Fruit fly (Drosophila melanogaster) whole organism, embryonic: ENCODE measurements around the gene mop.
A peak's percentile ranks its signal among the peaks of the same experiment; 100 is the strongest.

ENCODE experiments used
- Abd-B ChIP-seq: fragments of 200-800 bp; sonication (Bioruptor generic); optimal IDR thresholded peaks from 2 replicates; lab custom pipeline; 2018; ENCODE audit warnings: missing biosample characterization, mild to moderate bottlenecking, missing genetic modification characterization, moderate library complexity
- Atf-2 ChIP-seq: fragments of 200-800 bp; sonication (Bioruptor generic); optimal IDR thresholded peaks from 2 replicates; lab custom pipeline; 2016; ENCODE audit warnings: missing biosample characterization, missing genetic modification characterization
- BtbVII ChIP-seq: fragments of 200-800 bp; sonication (Bioruptor generic); optimal IDR thresholded peaks from 3 replicates; lab custom pipeline; 2017; ENCODE audit warnings: missing biosample characterization, mild to moderate bottlenecking, missing genetic modification characterization
- CG11398 ChIP-seq: fragments of 200-800 bp; sonication (Bioruptor generic); optimal IDR thresholded peaks from 2 replicates; lab custom pipeline; 2016; ENCODE audit warnings: missing biosample characterization, missing genetic modification characterization
- CG13424 ChIP-seq: fragments of 200-800 bp; sonication (Bioruptor generic); optimal IDR thresholded peaks from 2 replicates; lab custom pipeline; 2019; ENCODE audit warnings: missing biosample characterization, mild to moderate bottlenecking, missing genetic modification characterization, moderate library complexity
- CG14050 ChIP-seq: fragments of 200-800 bp; sonication (Bioruptor generic); IDR thresholded peaks from 3 replicates; pipeline ENCODE4 v1.3.6; 2022; ENCODE audit warnings: missing biosample characterization, missing genetic modification characterization
- CG15696 ChIP-seq: fragments of 200-800 bp; sonication (Bioruptor generic); optimal IDR thresholded peaks from 2 replicates; lab custom pipeline; 2019; ENCODE audit warnings: missing biosample characterization, mild to moderate bottlenecking, missing genetic modification characterization, moderate library complexity
- CG16815 ChIP-seq: fragments of 200-800 bp; sonication (Bioruptor generic); optimal IDR thresholded peaks from 3 replicates; lab custom pipeline; 2017; ENCODE audit warnings: missing biosample characterization, mild to moderate bottlenecking, missing genetic modification characterization
- CG17328 ChIP-seq: fragments of 200-800 bp; sonication (Bioruptor generic); IDR thresholded peaks from 2 replicates; pipeline ENCODE4 v1.3.6; 2022; ENCODE audit warnings: missing biosample characterization, missing genetic modification characterization
- CG18011 ChIP-seq: fragments of 200-800 bp; sonication (Bioruptor generic); optimal IDR thresholded peaks from 2 replicates; lab custom pipeline; 2017; ENCODE audit warnings: missing biosample characterization, missing genetic modification characterization, mild to moderate bottlenecking, moderate library complexity, missing genotype
- CG2129 ChIP-seq: fragments of 200-800 bp; sonication (Bioruptor generic); IDR thresholded peaks from 2 replicates; pipeline ENCODE4 v1.3.6; 2022; ENCODE audit warnings: missing biosample characterization, missing genetic modification characterization; ENCODE audit not compliant: partially characterized antibody
- CG30020 ChIP-seq: fragments of 200-800 bp; optimal IDR thresholded peaks from 2 replicates; lab custom pipeline; 2019; ENCODE audit warnings: missing biosample characterization, mild to moderate bottlenecking, missing genetic modification characterization, moderate library complexity
- CG4360 ChIP-seq: fragments of 200-800 bp; sonication (Bioruptor generic); IDR thresholded peaks from 2 replicates; pipeline ENCODE4 v1.3.6; 2022; ENCODE audit warnings: missing biosample characterization, missing genetic modification characterization
- CG4854 ChIP-seq: fragments of 200-800 bp; sonication (Bioruptor generic); optimal IDR thresholded peaks from 2 replicates; lab custom pipeline; 2016; ENCODE audit warnings: missing biosample characterization, missing genetic modification characterization, inconsistent platforms
- CG5245 ChIP-seq: fragments of 200-800 bp; sonication (Bioruptor generic); optimal IDR thresholded peaks from 3 replicates; lab custom pipeline; 2016; ENCODE audit warnings: missing biosample characterization, missing genetic modification characterization
- CG7372 ChIP-seq: fragments of 200-800 bp; sonication (Bioruptor generic); IDR thresholded peaks from 2 replicates; pipeline ENCODE4 v1.3.6; 2022; ENCODE audit warnings: missing biosample characterization, missing genetic modification characterization
- CG7745 ChIP-seq: fragments of 200-800 bp; sonication (Bioruptor generic); optimal IDR thresholded peaks from 2 replicates; lab custom pipeline; 2018; ENCODE audit warnings: missing biosample characterization, mild to moderate bottlenecking, missing genetic modification characterization, moderate library complexity
- CG9727 ChIP-seq: fragments of 200-800 bp; sonication (Bioruptor generic); optimal IDR thresholded peaks from 3 replicates; lab custom pipeline; 2017; ENCODE audit warnings: missing biosample characterization, mild to moderate bottlenecking, missing genetic modification characterization
- Dip3 ChIP-seq: fragments of 200-800 bp; sonication (Bioruptor generic); optimal IDR thresholded peaks from 3 replicates; lab custom pipeline; 2016; ENCODE audit warnings: missing biosample characterization, missing genetic modification characterization
- Dp ChIP-seq: fragments of 200-800 bp; sonication (Bioruptor generic); optimal IDR thresholded peaks from 2 replicates; lab custom pipeline; 2018; ENCODE audit warnings: missing biosample characterization, mild to moderate bottlenecking, missing genetic modification characterization, moderate library complexity
- Meics ChIP-seq: fragments of 200-800 bp; sonication (Bioruptor generic); optimal IDR thresholded peaks from 2 replicates; lab custom pipeline; 2017; ENCODE audit warnings: missing biosample characterization, mild to moderate bottlenecking, missing genetic modification characterization
- NK7.1 ChIP-seq: fragments of 200-800 bp; sonication (Bioruptor generic); optimal IDR thresholded peaks from 3 replicates; lab custom pipeline; 2016; ENCODE audit warnings: missing biosample characterization, missing genetic modification characterization
- Rfx ChIP-seq: fragments of 200-800 bp; sonication (Bioruptor generic); IDR thresholded peaks from 2 replicates; pipeline ENCODE4 v1.3.6; 2022; ENCODE audit warnings: missing biosample characterization, missing genetic modification characterization
- Rx ChIP-seq: fragments of 200-800 bp; sonication (Bioruptor generic); IDR thresholded peaks from 2 replicates; pipeline ENCODE4 v1.3.6; 2022; ENCODE audit warnings: missing biosample characterization, missing genetic modification characterization
- Six4 ChIP-seq: fragments of 200-800 bp; sonication (Bioruptor generic); optimal IDR thresholded peaks from 2 replicates; lab custom pipeline; 2016; ENCODE audit warnings: missing biosample characterization, missing genetic modification characterization
- Ssrp ChIP-seq: fragments of 200-800 bp; sonication (Bioruptor generic); optimal IDR thresholded peaks from 2 replicates; lab custom pipeline; 2018; ENCODE audit warnings: missing biosample characterization, mild to moderate bottlenecking, missing genetic modification characterization, moderate library complexity
- Trl ChIP-seq, 3 experiments: fragments of >200 bp in 2 of 3; fragments of 200-800 bp in 1 of 3; sonication (Bioruptor generic) in 1 of 3; optimal IDR thresholded peaks; 2 replicates in 1 of 3; 3 replicates in 2 of 3; lab custom pipeline; 2016 to 2017; ENCODE audit warnings: missing biosample characterization in 1 of 3, missing genetic modification characterization in 1 of 3
- Vsx1 ChIP-seq: fragments of 200-800 bp; sonication (Bioruptor generic); optimal IDR thresholded peaks from 2 replicates; lab custom pipeline; 2017; ENCODE audit warnings: missing biosample characterization, mild to moderate bottlenecking, missing genetic modification characterization, missing genetic modification reagents
- bcd ChIP-seq: fragments of 200-800 bp; sonication (Bioruptor generic); optimal IDR thresholded peaks from 2 replicates; lab custom pipeline; 2017; ENCODE audit warnings: missing biosample characterization, mild to moderate bottlenecking, missing genetic modification characterization
- cato ChIP-seq: fragments of 200-800 bp; sonication (Bioruptor generic); optimal IDR thresholded peaks from 2 replicates; lab custom pipeline; 2016; ENCODE audit warnings: missing biosample characterization, missing genetic modification characterization, borderline replicate concordance
- cg ChIP-seq: fragments of 200-800 bp; sonication (Bioruptor generic); optimal IDR thresholded peaks from 3 replicates; lab custom pipeline; 2019; ENCODE audit warnings: missing biosample characterization, mild to moderate bottlenecking, missing genetic modification characterization, moderate library complexity
- chif ChIP-seq, 2 experiments: fragments of 200-800 bp; sonication (Bioruptor generic); optimal IDR thresholded peaks; 3 replicates each; lab custom pipeline; 2016; ENCODE audit warnings: missing biosample characterization in 2 of 2, missing genetic modification characterization in 2 of 2
- dati ChIP-seq: fragments of 200-800 bp; sonication (Bioruptor generic); IDR thresholded peaks from 2 replicates; pipeline ENCODE4 v1.3.6; 2022; ENCODE audit warnings: missing biosample characterization, missing genetic modification characterization
- disco-r ChIP-seq: fragments of 200-800 bp; sonication (Bioruptor generic); optimal IDR thresholded peaks from 2 replicates; lab custom pipeline; 2016; ENCODE audit warnings: missing biosample characterization, missing genetic modification characterization
- fd102C ChIP-seq: fragments of 200-800 bp; sonication (Bioruptor generic); optimal IDR thresholded peaks from 2 replicates; lab custom pipeline; 2018; ENCODE audit warnings: missing biosample characterization, mild to moderate bottlenecking, missing genetic modification characterization, moderate library complexity
- fu2 ChIP-seq: fragments of 200-800 bp; sonication (Bioruptor generic); optimal IDR thresholded peaks from 2 replicates; lab custom pipeline; 2016; ENCODE audit warnings: missing biosample characterization, missing genetic modification characterization
- ind ChIP-seq: fragments of 200-800 bp; sonication (Bioruptor generic); optimal IDR thresholded peaks from 3 replicates; lab custom pipeline; 2016; ENCODE audit warnings: missing biosample characterization, missing genetic modification characterization
- insv ChIP-seq, 2 experiments: fragments of 200-800 bp; sonication (Bioruptor generic); optimal IDR thresholded peaks; 3 replicates each; lab custom pipeline; 2016 to 2018; ENCODE audit warnings: missing biosample characterization in 2 of 2, missing genetic modification characterization in 2 of 2
- kni ChIP-seq: fragments of 200-800 bp; sonication (Bioruptor generic); optimal IDR thresholded peaks from 3 replicates; lab custom pipeline; 2017; ENCODE audit warnings: mild to moderate bottlenecking, missing biosample characterization, missing genetic modification reagents, missing genetic modification characterization
- maf-S ChIP-seq: fragments of 200-800 bp; sonication (Bioruptor generic); optimal IDR thresholded peaks from 2 replicates; lab custom pipeline; 2016; ENCODE audit warnings: missing biosample characterization, missing genetic modification characterization
- mld ChIP-seq: fragments of 200-800 bp; sonication (Bioruptor generic); IDR thresholded peaks from 3 replicates; pipeline ENCODE4 v1.3.6; 2022; ENCODE audit warnings: missing biosample characterization, missing genetic modification characterization; ENCODE audit not compliant: partially characterized antibody
- ranshi ChIP-seq: fragments of 200-800 bp; sonication (Bioruptor generic); IDR thresholded peaks from 2 replicates; pipeline ENCODE4 v1.3.6; 2022; ENCODE audit warnings: missing biosample characterization, missing genetic modification characterization
- run ChIP-seq: fragments of 200-800 bp; sonication (Bioruptor generic); optimal IDR thresholded peaks from 3 replicates; lab custom pipeline; 2018; ENCODE audit warnings: missing biosample characterization, mild to moderate bottlenecking, missing genetic modification characterization
- scrt ChIP-seq: fragments of 200-800 bp; sonication (Bioruptor generic); optimal IDR thresholded peaks from 2 replicates; lab custom pipeline; 2018; ENCODE audit warnings: missing biosample characterization, mild to moderate bottlenecking, missing genetic modification characterization, moderate library complexity
- ssp ChIP-seq: fragments of 200-800 bp; sonication (Bioruptor generic); IDR thresholded peaks from 2 replicates; pipeline ENCODE4 v1.3.6; 2022; ENCODE audit warnings: missing biosample characterization, missing genetic modification characterization
- tup ChIP-seq: fragments of 200-800 bp; sonication (Bioruptor generic); optimal IDR thresholded peaks from 2 replicates; lab custom pipeline; 2016; ENCODE audit warnings: missing biosample characterization, mild to moderate bottlenecking, missing genetic modification characterization, moderate library complexity
- tx ChIP-seq: fragments of 200-800 bp; sonication (Bioruptor generic); optimal IDR thresholded peaks from 2 replicates; lab custom pipeline; 2016; ENCODE audit warnings: missing biosample characterization, missing genetic modification characterization
- usp ChIP-seq: fragments of >200 bp; optimal IDR thresholded peaks from 2 replicates; lab custom pipeline; 2017; ENCODE audit warnings: missing biosample characterization, missing genetic modification characterization
- vfl ChIP-seq: fragments of 200-800 bp; sonication (Bioruptor generic); optimal IDR thresholded peaks from 2 replicates; lab custom pipeline; 2016; ENCODE audit warnings: missing biosample characterization, missing genetic modification characterization
- yki ChIP-seq: fragments of >200 bp; optimal IDR thresholded peaks from 3 replicates; lab custom pipeline; 2018

mop gene

DNA sequence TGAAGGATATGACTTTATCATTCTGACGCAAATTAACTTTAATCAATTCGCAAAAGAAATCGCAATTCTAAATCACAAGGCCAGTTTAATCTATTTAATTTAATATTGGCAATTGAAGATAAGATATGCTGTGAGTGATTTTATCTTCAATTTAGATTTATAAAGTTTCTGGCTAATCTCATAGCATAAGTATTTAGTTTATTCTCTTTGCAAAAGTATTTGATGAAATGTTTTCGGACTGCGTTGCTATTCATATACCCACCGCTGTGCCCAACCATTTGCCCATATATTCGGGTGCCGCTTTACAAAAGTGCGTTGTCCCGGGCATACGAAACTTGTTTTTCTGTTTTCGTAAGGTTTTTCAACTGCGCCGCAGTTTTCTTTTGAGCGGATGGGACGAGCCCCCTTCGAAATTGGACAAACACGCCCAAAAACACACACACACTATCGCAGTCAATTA lies 9.1 kb upstream of the mop start (continued):
- TF ChIP-seq ind (GFP tag; lab: Kevin White, UChicago) (peak; percentile 95), maf-S (peak; percentile 89), CG9727 (GFP tag; lab: Kevin White, UChicago) (peak; percentile 99), BtbVII (peak; percentile 98), CG17328 (GFP tag; lab: Robert Waterston, UW) (peak; percentile 90), chif (GFP tag; optimal IDR thresholded peaks at IDR 0.05; lab: Kevin White, UChicago) (peak; percentile 91 to 96), CG11398 (GFP tag; lab: Kevin White, UChicago) (peak; percentile 89), CG30020 (tag; lab: Kevin White, UChicago) (peak; percentile 88), NK7.1 (GFP tag; lab: Kevin White, UChicago) (peak; percentile 87), CG14050 (peak; percentile 83), dati (GFP tag; lab: Robert Waterston, UW) (peak; percentile 58; the same call in 1 of the 2 replicates), mld (GFP tag; lab: Robert Waterston, UW) (no peak), run (tag; lab: Kevin White, UChicago) (peak; percentile 95), ssp (peak; percentile 78), Dp (GFP tag; lab: Kevin White, UChicago) (peak; percentile 11), Rfx (GFP tag; lab: Robert Waterston, UW) (peak; percentile 90; the same call in 1 of the 2 replicates), bcd (peak; percentile 98), CG15696 (tag; lab: Kevin White, UChicago) (peak; percentile 95), vfl (GFP tag; lab: Kevin White, UChicago) (peak; percentile 83), Ssrp (tag; lab: Kevin White, UChicago) (peak; percentile 98), CG7745 (tag; lab: Kevin White, UChicago) (peak; percentile 16), CG7372 (GFP tag; lab: Robert Waterston, UW) (peak; percentile 86), Atf-2 (peak; percentile 93), CG18011 (GFP tag; lab: Kevin White, UChicago) (peak; percentile 86), Meics (peak; percentile 98), CG4360 (GFP tag; lab: Robert Waterston, UW) (peak; percentile 35; the same call in 1 of the 2 replicates), kni (peak; percentile 92), CG5245 (GFP tag; lab: Kevin White, UChicago) (peak; percentile 95), insv (GFP tag; optimal IDR thresholded peaks at IDR 0.05; lab: Kevin White, UChicago) (peak; percentile 4 to 82), tx (GFP tag; lab: Kevin White, UChicago) (peak; percentile 92), ranshi (peak; percentile 88), scrt (GFP tag; lab: Kevin White, UChicago) (peak; percentile 93), CG16815 (peak; percentile 96), CG13424 (peak; percentile 98), Rx (GFP tag; lab: Robert Waterston, UW) (peak; percentile 83; the same call in 1 of the 2 replicates), CG2129 (no peak), tup (GFP tag; lab: Kevin White, UChicago) (peak; percentile 77), usp (GFP tag; lab: Kevin White, UChicago) (no peak), Dip3 (peak; percentile 90), CG4854 (GFP tag; lab: Kevin White, UChicago) (peak; percentile 93), fd102C (GFP tag; lab: Kevin White, UChicago) (peak; percentile 60), Abd-B (GFP tag; lab: Kevin White, UChicago) (peak; percentile 97), cg (no peak), yki (lab: Kevin White, UChicago) (peak; percentile 16), fu2 (GFP tag; lab: Kevin White, UChicago) (peak; percentile 82), Trl (optimal IDR thresholded peaks at IDR 0.05; lab: Kevin White, UChicago) (no peak), Trl (GFP tag; optimal IDR thresholded peaks at IDR 0.05; lab: Kevin White, UChicago) (peak; percentile 88), cato (GFP tag; lab: Kevin White, UChicago) (peak; percentile 94), Six4 (GFP tag; lab: Kevin White, UChicago) (peak; percentile 91), disco-r (GFP tag; lab: Kevin White, UChicago) (peak; percentile 92), Vsx1 (GFP tag; lab: Kevin White, UChicago) (peak; percentile 93)
